ENCODE assay signal across 1 fruit fly cellular context in genomic region chr3L:1886125-1886544, dm6.
A peak's percentile ranks its signal among the peaks of the same experiment; 100 is the strongest.
TF ChIP-seq lines count a peak whose summit lies in the region.

No protein-coding gene starts in this region.

TF ChIP-seq in whole organism, embryonic, 481 proteins besides CTCF, POLR2A, EP300 and RAD21 (continued from another document and continues in another):
- no peak; the same call in 1 of the 2 replicates for TF ChIP-seq CG11085 (GFP tag; IDR thresholded peaks at IDR 0.05; lab: Robert Waterston, UW)
- TF ChIP-seq CG1233 (GFP tag; optimal IDR thresholded peaks at IDR 0.05; lab: Kevin White, UChicago) = peak; percentile 80
- peak; percentile 70; the same call in 1 of the 2 replicates for TF ChIP-seq peb (GFP tag; IDR thresholded peaks at IDR 0.05; lab: Robert Waterston, UW)
- TF ChIP-seq Meics (GFP tag; optimal IDR thresholded peaks at IDR 0.05; lab: Kevin White, UChicago) = peak; percentile 60
- peak; percentile 59 for TF ChIP-seq gcm (GFP tag; optimal IDR thresholded peaks at IDR 0.05; lab: Kevin White, UChicago)
- peak; percentile 67 for TF ChIP-seq Mad (GFP tag; optimal IDR thresholded peaks at IDR 0.05; lab: Kevin White, UChicago)
- peak; percentile 63 for TF ChIP-seq aop (GFP tag; IDR thresholded peaks at IDR 0.05; lab: Robert Waterston, UW)
- no peak for TF ChIP-seq ham (GFP tag; IDR thresholded peaks at IDR 0.05; lab: Robert Waterston, UW)
- TF ChIP-seq Lim3 (GFP tag; IDR thresholded peaks at IDR 0.05; lab: Robert Waterston, UW) = 0 out of 2 replicates have a peak, but pooled peaks have one; percentile 46
- TF ChIP-seq CG12104 (GFP tag; optimal IDR thresholded peaks at IDR 0.05; lab: Kevin White, UChicago) = peak; percentile 55
- TF ChIP-seq YL-1 (GFP tag; optimal IDR thresholded peaks at IDR 0.05; lab: Kevin White, UChicago) = no peak
- TF ChIP-seq otp (GFP tag; IDR thresholded peaks at IDR 0.05; lab: Robert Waterston, UW) = peak; percentile 91
- TF ChIP-seq CG5953 (GFP tag; IDR thresholded peaks at IDR 0.05; lab: Robert Waterston, UW) = peak; percentile 77
- peak; percentile 65 for TF ChIP-seq pb (GFP tag; optimal IDR thresholded peaks at IDR 0.05; lab: Kevin White, UChicago)
- no peak for TF ChIP-seq Dp (GFP tag; optimal IDR thresholded peaks at IDR 0.05; lab: Kevin White, UChicago)
- no peak for TF ChIP-seq CG10431 (GFP tag; optimal IDR thresholded peaks at IDR 0.05; lab: Kevin White, UChicago)
- peak; percentile 82 for TF ChIP-seq Sox100B (GFP tag; optimal IDR thresholded peaks at IDR 0.05; lab: Kevin White, UChicago)
- TF ChIP-seq CG13424 (tag; optimal IDR thresholded peaks at IDR 0.05; lab: Kevin White, UChicago) = peak; percentile 86
- TF ChIP-seq Rx (GFP tag; IDR thresholded peaks at IDR 0.05; lab: Robert Waterston, UW) = peak; percentile 83
- TF ChIP-seq Deaf1 (tag; optimal IDR thresholded peaks at IDR 0.05; lab: Kevin White, UChicago) = no peak
- TF ChIP-seq Ravus (GFP tag; IDR thresholded peaks at IDR 0.05; lab: Robert Waterston, UW) = peak; percentile 73
- peak; percentile 73; the same call in 1 of the 2 replicates for TF ChIP-seq sob (GFP tag; IDR thresholded peaks at IDR 0.05; lab: Robert Waterston, UW)
- TF ChIP-seq Poxn (GFP tag; IDR thresholded peaks at IDR 0.05; lab: Robert Waterston, UW) = no peak
- peak; percentile 89 for TF ChIP-seq dmrt11E (tag; optimal IDR thresholded peaks at IDR 0.05; lab: Kevin White, UChicago)
- TF ChIP-seq CG3847 (GFP tag; IDR thresholded peaks at IDR 0.05; lab: Robert Waterston, UW) = peak; percentile 61
- TF ChIP-seq stc (GFP tag; IDR thresholded peaks at IDR 0.05; lab: Robert Waterston, UW) = peak; percentile 82
- TF ChIP-seq Hr39 (optimal IDR thresholded peaks at IDR 0.05; lab: Kevin White, UChicago) = no peak
- peak; percentile 89 for TF ChIP-seq HLH3B (GFP tag; IDR thresholded peaks at IDR 0.05; lab: Robert Waterston, UW)
- TF ChIP-seq disco-r (GFP tag; optimal IDR thresholded peaks at IDR 0.05; lab: Kevin White, UChicago) = peak; percentile 75
- TF ChIP-seq CrebB (tag; optimal IDR thresholded peaks at IDR 0.05; lab: Kevin White, UChicago) = peak; percentile 47
- peak; percentile 95 for TF ChIP-seq zfh1 (GFP tag; IDR thresholded peaks at IDR 0.05; lab: Robert Waterston, UW)
- TF ChIP-seq sna (GFP tag; IDR thresholded peaks at IDR 0.05; lab: Robert Waterston, UW; ENCODE audit: partially characterized antibody) = no peak
- TF ChIP-seq sisA (GFP tag; IDR thresholded peaks at IDR 0.05; lab: Robert Waterston, UW) = peak; percentile 87
- peak; percentile 24 for TF ChIP-seq run (tag; optimal IDR thresholded peaks at IDR 0.05; lab: Kevin White, UChicago)
- TF ChIP-seq CG10366 (GFP tag; IDR thresholded peaks at IDR 0.05; lab: Robert Waterston, UW) = peak; percentile 88
- no peak for TF ChIP-seq D (optimal IDR thresholded peaks at IDR 0.05; lab: Kevin White, UChicago)
- peak; percentile 84 for TF ChIP-seq D (GFP tag; optimal IDR thresholded peaks at IDR 0.05; lab: Kevin White, UChicago)
- peak; percentile 86 to 92 for TF ChIP-seq bsh (GFP tag; optimal IDR thresholded peaks at IDR 0.05; lab: Kevin White, UChicago)
- peak; percentile 78 for TF ChIP-seq en (GFP tag; optimal IDR thresholded peaks at IDR 0.05; lab: Kevin White, UChicago)
- peak; percentile 91 for TF ChIP-seq dmrt99B (tag; optimal IDR thresholded peaks at IDR 0.05; lab: Kevin White, UChicago)
- TF ChIP-seq ttk (GFP tag; IDR thresholded peaks at IDR 0.05; lab: Robert Waterston, UW) = peak; percentile 88
- peak; percentile 90 for TF ChIP-seq gem (tag; optimal IDR thresholded peaks at IDR 0.05; lab: Kevin White, UChicago)
- no peak for TF ChIP-seq ftz-f1 (GFP tag; optimal IDR thresholded peaks at IDR 0.05; lab: Kevin White, UChicago)
- peak; percentile 74 for TF ChIP-seq CG1602 (GFP tag; optimal IDR thresholded peaks at IDR 0.05; lab: Kevin White, UChicago)
- peak; percentile 52 for TF ChIP-seq cg (GFP tag; optimal IDR thresholded peaks at IDR 0.05; lab: Kevin White, UChicago)
- peak; percentile 91 for TF ChIP-seq CG9727 (GFP tag; optimal IDR thresholded peaks at IDR 0.05; lab: Kevin White, UChicago)
- peak; percentile 90 for TF ChIP-seq CG4360 (GFP tag; IDR thresholded peaks at IDR 0.05; lab: Robert Waterston, UW)
- peak; percentile 23 for TF ChIP-seq CG2116 (GFP tag; optimal IDR thresholded peaks at IDR 0.05; lab: Kevin White, UChicago)
- peak; percentile 44 for TF ChIP-seq slp2 (GFP tag; optimal IDR thresholded peaks at IDR 0.05; lab: Kevin White, UChicago)
- peak; percentile 54 for TF ChIP-seq p53 (GFP tag; optimal IDR thresholded peaks at IDR 0.05; lab: Kevin White, UChicago)
- peak; percentile 48 for TF ChIP-seq Bteb2 (GFP tag; optimal IDR thresholded peaks at IDR 0.05; lab: Kevin White, UChicago)
- no peak for TF ChIP-seq D19B (GFP tag; optimal IDR thresholded peaks at IDR 0.05; lab: Kevin White, UChicago)
- peak; percentile 78 for TF ChIP-seq CG33213 (GFP tag; optimal IDR thresholded peaks at IDR 0.05; lab: Kevin White, UChicago)
- peak; percentile 70 for TF ChIP-seq Bdp1 (GFP tag; optimal IDR thresholded peaks at IDR 0.05; lab: Kevin White, UChicago)
- peak; percentile 71 for TF ChIP-seq CG31388 (GFP tag; optimal IDR thresholded peaks at IDR 0.05; lab: Kevin White, UChicago)
- TF ChIP-seq CG10959 (GFP tag; IDR thresholded peaks at IDR 0.05; lab: Robert Waterston, UW) = peak; percentile 95
- peak; percentile 74 to 92 for TF ChIP-seq eve (GFP tag; optimal IDR thresholded peaks at IDR 0.05; lab: Kevin White, UChicago)
- peak; percentile 87 for TF ChIP-seq ap (GFP tag; IDR thresholded peaks at IDR 0.05; lab: Robert Waterston, UW)
- TF ChIP-seq ewg (GFP tag; optimal IDR thresholded peaks at IDR 0.05; lab: Kevin White, UChicago) = peak; percentile 83
- TF ChIP-seq exex (tag; optimal IDR thresholded peaks at IDR 0.05; lab: Kevin White, UChicago) = no peak
- peak; percentile 66 for TF ChIP-seq CG6272 (GFP tag; IDR thresholded peaks at IDR 0.05; lab: Robert Waterston, UW)
- TF ChIP-seq CG10543 (GFP tag; optimal IDR thresholded peaks at IDR 0.05; lab: Kevin White, UChicago) = no peak
- TF ChIP-seq D19A (tag; optimal IDR thresholded peaks at IDR 0.05; lab: Kevin White, UChicago) = peak; percentile 83
- TF ChIP-seq CG13296 (GFP tag; optimal IDR thresholded peaks at IDR 0.05; lab: Kevin White, UChicago) = peak; percentile 49
- TF ChIP-seq slou (GFP tag; optimal IDR thresholded peaks at IDR 0.05; lab: Kevin White, UChicago) = no peak
- TF ChIP-seq repo (GFP tag; optimal IDR thresholded peaks at IDR 0.05; lab: Kevin White, UChicago) = peak; percentile 78
- TF ChIP-seq croc (GFP tag; conservative IDR thresholded peaks at IDR 0.05; lab: Robert Waterston, UW) = peak; percentile 84
- no peak for TF ChIP-seq chinmo (GFP tag; IDR thresholded peaks at IDR 0.05; lab: Robert Waterston, UW; ENCODE audit: partially characterized antibody)
- TF ChIP-seq CG10979 (tag; optimal IDR thresholded peaks at IDR 0.05; lab: Kevin White, UChicago) = peak; percentile 91
- no peak for TF ChIP-seq CkIIα-i1 (GFP tag; IDR thresholded peaks at IDR 0.05; lab: Robert Waterston, UW)
- TF ChIP-seq CG1529 (GFP tag; optimal IDR thresholded peaks at IDR 0.05; lab: Kevin White, UChicago) = peak; percentile 81
- no peak for TF ChIP-seq CG15073 (GFP tag; optimal IDR thresholded peaks at IDR 0.05; lab: Kevin White, UChicago)
- TF ChIP-seq az2 (GFP tag; optimal IDR thresholded peaks at IDR 0.05; lab: Kevin White, UChicago) = peak; percentile 87
- peak; percentile 64 for TF ChIP-seq Lhr (GFP tag; optimal IDR thresholded peaks at IDR 0.05; lab: Kevin White, UChicago)
- TF ChIP-seq CG12155 (GFP tag; optimal IDR thresholded peaks at IDR 0.05; lab: Kevin White, UChicago) = peak; percentile 51
- peak; percentile 81 for TF ChIP-seq gsb-n (tag; optimal IDR thresholded peaks at IDR 0.05; lab: Kevin White, UChicago)
- TF ChIP-seq CHES-1-like (GFP tag; optimal IDR thresholded peaks at IDR 0.05; lab: Kevin White, UChicago) = peak; percentile 63
- no peak for TF ChIP-seq hbn (GFP tag; IDR thresholded peaks at IDR 0.05; lab: Robert Waterston, UW; ENCODE audit: partially characterized antibody)
- TF ChIP-seq nau (GFP tag; optimal IDR thresholded peaks at IDR 0.05; lab: Kevin White, UChicago) = peak; percentile 28
- TF ChIP-seq CG3163 (GFP tag; optimal IDR thresholded peaks at IDR 0.05; lab: Kevin White, UChicago) = peak; percentile 34
- peak; percentile 52 for TF ChIP-seq CG9876 (GFP tag; optimal IDR thresholded peaks at IDR 0.05; lab: Kevin White, UChicago)
- peak; percentile 79 for TF ChIP-seq CG8089 (GFP tag; optimal IDR thresholded peaks at IDR 0.05; lab: Kevin White, UChicago)
- TF ChIP-seq Trl (optimal IDR thresholded peaks at IDR 0.05; lab: Kevin White, UChicago) = no peak
- TF ChIP-seq Trl (GFP tag; optimal IDR thresholded peaks at IDR 0.05; lab: Kevin White, UChicago) = peak; percentile 86
- TF ChIP-seq CG17328 (GFP tag; IDR thresholded peaks at IDR 0.05; lab: Robert Waterston, UW) = peak; percentile 92
- peak; percentile 12 for TF ChIP-seq CG3281 (GFP tag; optimal IDR thresholded peaks at IDR 0.05; lab: Kevin White, UChicago)
- peak; percentile 73 for TF ChIP-seq Side (GFP tag; optimal IDR thresholded peaks at IDR 0.05; lab: Kevin White, UChicago)
- no peak for TF ChIP-seq CG10147 (GFP tag; optimal IDR thresholded peaks at IDR 0.05; lab: Kevin White, UChicago)
- peak; percentile 58 for TF ChIP-seq CG13123 (GFP tag; optimal IDR thresholded peaks at IDR 0.05; lab: Kevin White, UChicago)
- TF ChIP-seq bowl (GFP tag; IDR thresholded peaks at IDR 0.05; lab: Robert Waterston, UW) = peak; percentile 68; the same call in 1 of the 2 replicates
- peak in 1 of 2 experiments; percentile 28 for TF ChIP-seq crp (GFP tag; optimal IDR thresholded peaks at IDR 0.05; lab: Kevin White, UChicago)
- TF ChIP-seq hb (GFP tag; IDR thresholded peaks at IDR 0.05; lab: Robert Waterston, UW; ENCODE audit: partially characterized antibody) = no peak
- peak; percentile 80 for TF ChIP-seq jumu (GFP tag; optimal IDR thresholded peaks at IDR 0.05; lab: Kevin White, UChicago)
- peak; percentile 55 for TF ChIP-seq odd (GFP tag; optimal IDR thresholded peaks at IDR 0.05; lab: Kevin White, UChicago)
- TF ChIP-seq vvl (GFP tag; IDR thresholded peaks at IDR 0.05; lab: Robert Waterston, UW) = peak; percentile 90
- peak; percentile 74 for TF ChIP-seq trh (GFP tag; optimal IDR thresholded peaks at IDR 0.05; lab: Kevin White, UChicago)
- TF ChIP-seq CG30020 (tag; optimal IDR thresholded peaks at IDR 0.05; lab: Kevin White, UChicago) = peak; percentile 34
- TF ChIP-seq CG7271 (tag; optimal IDR thresholded peaks at IDR 0.05; lab: Kevin White, UChicago) = peak; percentile 85
- TF ChIP-seq onecut (GFP tag; IDR thresholded peaks at IDR 0.05; lab: Robert Waterston, UW) = peak; percentile 78
- TF ChIP-seq CG31441 (GFP tag; IDR thresholded peaks at IDR 0.05; lab: Robert Waterston, UW) = peak; percentile 92
- peak; percentile 81 for TF ChIP-seq Chrac-16 (GFP tag; optimal IDR thresholded peaks at IDR 0.05; lab: Kevin White, UChicago)
- TF ChIP-seq CG17361 (GFP tag; IDR thresholded peaks at IDR 0.05; lab: Robert Waterston, UW) = peak; percentile 83
- TF ChIP-seq CG11093 (GFP tag; IDR thresholded peaks at IDR 0.05; lab: Robert Waterston, UW) = peak; percentile 64; the same call in 2 of the 3 replicates
- no peak for TF ChIP-seq CG6791 (GFP tag; IDR thresholded peaks at IDR 0.05; lab: Robert Waterston, UW; ENCODE audit: partially characterized antibody)
- TF ChIP-seq sc (optimal IDR thresholded peaks at IDR 0.05; lab: Kevin White, UChicago) = no peak
- peak; percentile 78 for TF ChIP-seq sc (GFP tag; optimal IDR thresholded peaks at IDR 0.05; lab: Kevin White, UChicago)
- peak; percentile 81 for TF ChIP-seq CG32772 (GFP tag; IDR thresholded peaks at IDR 0.05; lab: Robert Waterston, UW)
- TF ChIP-seq CG6654 (GFP tag; optimal IDR thresholded peaks at IDR 0.05; lab: Kevin White, UChicago) = peak; percentile 46
- peak; percentile 76 for TF ChIP-seq CG4730 (GFP tag; IDR thresholded peaks at IDR 0.05; lab: Robert Waterston, UW)
- TF ChIP-seq BEAF-32 (GFP tag; optimal IDR thresholded peaks at IDR 0.05; lab: Kevin White, UChicago) = no peak
- peak; percentile 51; the same call in 1 of the 2 replicates for TF ChIP-seq Rfx (GFP tag; IDR thresholded peaks at IDR 0.05; lab: Robert Waterston, UW)
- TF ChIP-seq CG1792 (GFP tag; optimal IDR thresholded peaks at IDR 0.05; lab: Kevin White, UChicago) = peak; percentile 70
- no peak for TF ChIP-seq Dip2 (GFP tag; IDR thresholded peaks at IDR 0.05; lab: Robert Waterston, UW)
- peak; percentile 89 for TF ChIP-seq ken (GFP tag; IDR thresholded peaks at IDR 0.05; lab: Robert Waterston, UW)
- TF ChIP-seq CG11456 (GFP tag; IDR thresholded peaks at IDR 0.05; lab: Robert Waterston, UW) = peak; percentile 71
- peak; percentile 32 for TF ChIP-seq Kr (GFP tag; optimal IDR thresholded peaks at IDR 0.05; lab: Kevin White, UChicago)
- TF ChIP-seq HmgD (GFP tag; optimal IDR thresholded peaks at IDR 0.05; lab: Kevin White, UChicago) = no peak
- peak; percentile 83 for TF ChIP-seq unpg (GFP tag; optimal IDR thresholded peaks at IDR 0.05; lab: Kevin White, UChicago)
- no peak for TF ChIP-seq luna (GFP tag; optimal IDR thresholded peaks at IDR 0.05; lab: Kevin White, UChicago)
- TF ChIP-seq CG6765 (GFP tag; optimal IDR thresholded peaks at IDR 0.05; lab: Kevin White, UChicago) = no peak
- TF ChIP-seq Pdp1 (GFP tag; optimal IDR thresholded peaks at IDR 0.05; lab: Kevin White, UChicago) = peak; percentile 80 to 81
- peak; percentile 49; the same call in 1 of the 2 replicates for TF ChIP-seq CG10321 (GFP tag; IDR thresholded peaks at IDR 0.05; lab: Robert Waterston, UW)
- TF ChIP-seq Lpt (GFP tag; optimal IDR thresholded peaks at IDR 0.05; lab: Kevin White, UChicago) = no peak
- TF ChIP-seq CG33557 (GFP tag; optimal IDR thresholded peaks at IDR 0.05; lab: Kevin White, UChicago) = peak; percentile 34
- TF ChIP-seq Nf-YB (GFP tag; optimal IDR thresholded peaks at IDR 0.05; lab: Kevin White, UChicago) = peak; percentile 52
- peak; percentile 47 for TF ChIP-seq Myb (GFP tag; optimal IDR thresholded peaks at IDR 0.05; lab: Kevin White, UChicago)
- TF ChIP-seq HmgZ (tag; optimal IDR thresholded peaks at IDR 0.05; lab: Kevin White, UChicago) = peak; percentile 39
- TF ChIP-seq rib (GFP tag; IDR thresholded peaks at IDR 0.05; lab: Robert Waterston, UW) = peak; percentile 26; the same call in 1 of the 2 replicates
- TF ChIP-seq mam (GFP tag; optimal IDR thresholded peaks at IDR 0.05; lab: Kevin White, UChicago) = peak; percentile 39
- peak; percentile 74 for TF ChIP-seq CG14050 (GFP tag; IDR thresholded peaks at IDR 0.05; lab: Robert Waterston, UW)
- peak; percentile 56 for TF ChIP-seq CG9817 (tag; optimal IDR thresholded peaks at IDR 0.05; lab: Kevin White, UChicago)
- peak; percentile 88 for TF ChIP-seq Oli (tag; optimal IDR thresholded peaks at IDR 0.05; lab: Kevin White, UChicago)
